Fruit fly (Drosophila melanogaster) whole organism, embryonic: ENCODE results near the gene beat-Vc.
A peak's percentile ranks its signal among the peaks of the same experiment; 100 is the strongest.

Experiments
- Asciz ChIP-seq: fragments of 200-800 bp; sonication (Bioruptor generic); optimal IDR thresholded peaks from 2 replicates; lab custom pipeline; 2017; ENCODE audit warnings: missing biosample characterization, mild to moderate bottlenecking, missing genetic modification characterization, missing genetic modification reagents
- Awh ChIP-seq: fragments of 200-800 bp; sonication (Bioruptor generic); IDR thresholded peaks from 2 replicates; pipeline ENCODE4, ENCODE4 v1.3.6; 2022; ENCODE audit warnings: missing biosample characterization, missing genetic modification characterization
- Blimp-1 ChIP-seq: fragments of 200-800 bp; sonication (Bioruptor generic); optimal IDR thresholded peaks from 3 replicates; lab custom pipeline; 2018; ENCODE audit warnings: missing biosample characterization, missing genetic modification characterization, mild to moderate bottlenecking, moderate library complexity, missing genetic modification reagents
- CG11085 ChIP-seq: fragments of 200-800 bp; sonication (Bioruptor generic); IDR thresholded peaks from 2 replicates; pipeline ENCODE4 v1.3.6; 2022; ENCODE audit warnings: missing biosample characterization, missing genetic modification characterization
- CG1233 ChIP-seq: fragments of 200-800 bp; sonication (Bioruptor generic); optimal IDR thresholded peaks from 4 replicates; lab custom pipeline; 2018; ENCODE audit warnings: missing biosample characterization, mild to moderate bottlenecking, missing genetic modification characterization
- CG12659 ChIP-seq: fragments of 200-800 bp; sonication (Bioruptor generic); optimal IDR thresholded peaks from 3 replicates; lab custom pipeline; 2017; ENCODE audit warnings: mild to moderate bottlenecking, missing biosample characterization, missing genetic modification reagents, missing genetic modification characterization
- CG15514 ChIP-seq: fragments of 200-800 bp; sonication (Bioruptor generic); optimal IDR thresholded peaks from 3 replicates; lab custom pipeline; 2017; ENCODE audit warnings: missing biosample characterization, missing genetic modification characterization, mild to moderate bottlenecking, moderate library complexity, missing genetic modification reagents
- CG16779 ChIP-seq: fragments of 200-800 bp; sonication (Bioruptor generic); IDR thresholded peaks from 2 replicates; pipeline ENCODE4 v1.3.6; 2022; ENCODE audit warnings: missing biosample characterization, missing genetic modification characterization
- CG17361 ChIP-seq: fragments of 200-800 bp; sonication (Bioruptor generic); IDR thresholded peaks from 3 replicates; pipeline ENCODE4 v1.3.6; 2022; ENCODE audit warnings: missing biosample characterization, missing genetic modification characterization
- CG17829 ChIP-seq: fragments of 200-800 bp; optimal IDR thresholded peaks from 2 replicates; lab custom pipeline; 2019; ENCODE audit warnings: missing biosample characterization, mild to moderate bottlenecking, missing genetic modification characterization, moderate library complexity
- CG2875 ChIP-seq: fragments of 200-800 bp; sonication (Bioruptor generic); optimal IDR thresholded peaks from 2 replicates; lab custom pipeline; 2017; ENCODE audit warnings: missing biosample characterization, mild to moderate bottlenecking, missing genetic modification characterization, missing genetic modification reagents
- CG30431 ChIP-seq: fragments of 200-800 bp; sonication (Bioruptor generic); optimal IDR thresholded peaks from 2 replicates; lab custom pipeline; 2017; ENCODE audit warnings: missing biosample characterization, missing genetic modification characterization
- CG4328 ChIP-seq: fragments of 200-800 bp; sonication (Bioruptor generic); optimal IDR thresholded peaks from 3 replicates; lab custom pipeline; 2017; ENCODE audit warnings: missing biosample characterization, missing genetic modification reagents, missing genetic modification characterization
- CG4404 ChIP-seq: fragments of 200-800 bp; sonication (Bioruptor generic); IDR thresholded peaks from 2 replicates; pipeline ENCODE4 v1.3.6; 2022; ENCODE audit warnings: missing biosample characterization, missing genetic modification characterization
- CG6272 ChIP-seq: fragments of 200-800 bp; sonication (Bioruptor generic); IDR thresholded peaks from 2 replicates; pipeline ENCODE4 v1.3.6; 2022; ENCODE audit warnings: missing biosample characterization, missing genetic modification characterization
- CG7271 ChIP-seq: fragments of 200-800 bp; sonication (Bioruptor generic); optimal IDR thresholded peaks from 2 replicates; lab custom pipeline; 2018; ENCODE audit warnings: missing biosample characterization, mild to moderate bottlenecking, missing genetic modification characterization, moderate library complexity
- CG8388 ChIP-seq: fragments of 200-800 bp; sonication (Bioruptor generic); optimal IDR thresholded peaks from 2 replicates; lab custom pipeline; 2019; ENCODE audit warnings: missing biosample characterization, mild to moderate bottlenecking, missing genetic modification characterization, moderate library complexity
- CG9215 ChIP-seq: fragments of 200-800 bp; sonication (Bioruptor generic); IDR thresholded peaks from 2 replicates; pipeline ENCODE4 v1.3.6; 2022; ENCODE audit warnings: missing biosample characterization, missing genetic modification characterization
- CoRest ChIP-seq: fragments of 200-800 bp; sonication (Bioruptor generic); optimal IDR thresholded peaks from 3 replicates; lab custom pipeline; 2018; ENCODE audit warnings: missing biosample characterization, mild to moderate bottlenecking, missing genetic modification characterization, moderate library complexity
- Dip2 ChIP-seq: fragments of 200-800 bp; sonication (Bioruptor generic); IDR thresholded peaks from 2 replicates; pipeline ENCODE4 v1.3.6; 2022; ENCODE audit warnings: missing biosample characterization, missing genetic modification characterization
- Dp ChIP-seq: fragments of 200-800 bp; sonication (Bioruptor generic); optimal IDR thresholded peaks from 2 replicates; lab custom pipeline; 2018; ENCODE audit warnings: missing biosample characterization, mild to moderate bottlenecking, missing genetic modification characterization, moderate library complexity
- Hr51 ChIP-seq, 2 experiments: fragments of 200-800 bp; sonication (Bioruptor generic); optimal IDR thresholded peaks; 2 replicates in 1 of 2; 3 replicates in 1 of 2; lab custom pipeline; 2016 to 2018; ENCODE audit warnings: missing biosample characterization in 2 of 2, missing genetic modification characterization in 2 of 2, mild to moderate bottlenecking in 1 of 2, moderate library complexity in 1 of 2
- Jarid2 ChIP-seq: fragments of 200-800 bp; sonication (Bioruptor generic); optimal IDR thresholded peaks from 3 replicates; lab custom pipeline; 2017; ENCODE audit warnings: mild to moderate bottlenecking, missing biosample characterization, missing genetic modification reagents, missing genetic modification characterization
- Lhr ChIP-seq: fragments of 200-800 bp; sonication (Bioruptor generic); optimal IDR thresholded peaks from 3 replicates; lab custom pipeline; 2017; ENCODE audit warnings: mild to moderate bottlenecking, missing biosample characterization, missing genetic modification reagents, missing genetic modification characterization
- Med ChIP-seq: fragments of 200-800 bp; sonication (Bioruptor generic); peaks from one replicate; lab custom pipeline; 2016; ENCODE audit warnings: missing biosample characterization, missing genetic modification characterization, mild to moderate bottlenecking, inconsistent platforms, moderate library complexity
- Nf-YA ChIP-seq: fragments of 200-800 bp; sonication (Bioruptor generic); IDR thresholded peaks from 2 replicates; pipeline ENCODE4 v1.3.6; 2022; ENCODE audit warnings: missing biosample characterization, missing genetic modification characterization
- Oli ChIP-seq: fragments of 200-800 bp; sonication (Bioruptor generic); optimal IDR thresholded peaks from 2 replicates; lab custom pipeline; 2018; ENCODE audit warnings: missing biosample characterization, mild to moderate bottlenecking, missing genetic modification characterization, moderate library complexity
- PHDP ChIP-seq: fragments of 200-800 bp; sonication (Bioruptor generic); optimal IDR thresholded peaks from 3 replicates; lab custom pipeline; 2018; ENCODE audit warnings: missing biosample characterization, mild to moderate bottlenecking, missing genetic modification characterization, moderate library complexity
- Ptx1 ChIP-seq: fragments of 200-800 bp; sonication (Bioruptor generic); IDR thresholded peaks from 2 replicates; pipeline ENCODE4 v1.3.6; 2022; ENCODE audit warnings: missing biosample characterization, missing genetic modification characterization
- Ravus ChIP-seq: fragments of 200-800 bp; sonication (Bioruptor generic); IDR thresholded peaks from 2 replicates; pipeline ENCODE4 v1.3.6; 2022; ENCODE audit warnings: missing biosample characterization, missing genetic modification characterization
- Sin3A ChIP-seq: fragments of >200 bp; optimal IDR thresholded peaks from 2 replicates; lab custom pipeline; 2018
- Spps ChIP-seq: fragments of 200-800 bp; sonication (Bioruptor generic); optimal IDR thresholded peaks from 2 replicates; lab custom pipeline; 2018; ENCODE audit warnings: missing biosample characterization, mild to moderate bottlenecking, missing genetic modification characterization
- Usf ChIP-seq: fragments of 200-800 bp; sonication (Bioruptor generic); optimal IDR thresholded peaks from 2 replicates; lab custom pipeline; 2017; ENCODE audit warnings: missing genotype, missing biosample characterization, missing genetic modification characterization
- bigmax ChIP-seq: fragments of 200-800 bp; sonication (Bioruptor generic); optimal IDR thresholded peaks from 2 replicates; lab custom pipeline; 2018; ENCODE audit warnings: missing biosample characterization, mild to moderate bottlenecking, missing genetic modification characterization
- chm ChIP-seq: fragments of 200-800 bp; sonication (Bioruptor generic); IDR thresholded peaks from 2 replicates; pipeline ENCODE4 v1.3.6; 2022; ENCODE audit warnings: missing biosample characterization, missing genetic modification characterization
- danr ChIP-seq: fragments of 200-800 bp; sonication (Bioruptor generic); IDR thresholded peaks from 2 replicates; pipeline ENCODE4 v1.3.6; 2022; ENCODE audit warnings: missing biosample characterization, missing genetic modification characterization
- fu2 ChIP-seq: fragments of 200-800 bp; sonication (Bioruptor generic); optimal IDR thresholded peaks from 2 replicates; lab custom pipeline; 2016; ENCODE audit warnings: missing biosample characterization, missing genetic modification characterization
- gem ChIP-seq: fragments of 200-800 bp; sonication (Bioruptor generic); optimal IDR thresholded peaks from 2 replicates; lab custom pipeline; 2019; ENCODE audit warnings: missing biosample characterization, mild to moderate bottlenecking, missing genetic modification characterization, moderate library complexity
- grau ChIP-seq: fragments of 200-800 bp; optimal IDR thresholded peaks from 3 replicates; lab custom pipeline; 2019; ENCODE audit warnings: missing biosample characterization, mild to moderate bottlenecking, missing genetic modification characterization, moderate library complexity
- gro ChIP-seq: fragments of 200-800 bp; sonication (Bioruptor generic); optimal IDR thresholded peaks from 2 replicates; lab custom pipeline; 2016; ENCODE audit warnings: missing biosample characterization, missing genetic modification characterization
- hb ChIP-seq: fragments of 200-800 bp; sonication (Bioruptor generic); IDR thresholded peaks from 3 replicates; pipeline ENCODE4 v1.3.6; 2022; ENCODE audit warnings: missing biosample characterization, missing genetic modification characterization; ENCODE audit not compliant: partially characterized antibody
- kah ChIP-seq: fragments of 200-800 bp; sonication (Bioruptor generic); optimal IDR thresholded peaks from 2 replicates; lab custom pipeline; 2018; ENCODE audit warnings: missing biosample characterization, mild to moderate bottlenecking, missing genetic modification characterization
- lov ChIP-seq, 2 experiments: fragments of 200-800 bp in 1 of 2; fragments of >200 bp in 1 of 2; sonication (Bioruptor generic) in 1 of 2; IDR thresholded peaks in 1 of 2; optimal IDR thresholded peaks in 1 of 2; 2 replicates in 1 of 2; 3 replicates in 1 of 2; pipeline versions ENCODE4 v1.3.6 to Lab custom; 2017 to 2022; ENCODE audit warnings: missing biosample characterization in 1 of 2, missing genetic modification characterization in 1 of 2
- mld ChIP-seq: fragments of 200-800 bp; sonication (Bioruptor generic); IDR thresholded peaks from 3 replicates; pipeline ENCODE4 v1.3.6; 2022; ENCODE audit warnings: missing biosample characterization, missing genetic modification characterization; ENCODE audit not compliant: partially characterized antibody
- pho ChIP-seq: fragments of 200-800 bp; sonication (Bioruptor generic); optimal IDR thresholded peaks from 2 replicates; lab custom pipeline; 2016; ENCODE audit warnings: missing biosample characterization, missing genetic modification characterization
- pzg ChIP-seq: fragments of 200-800 bp; sonication (Bioruptor generic); optimal IDR thresholded peaks from 3 replicates; lab custom pipeline; 2018; ENCODE audit warnings: missing biosample characterization, mild to moderate bottlenecking, missing genetic modification characterization, moderate library complexity
- ro ChIP-seq: fragments of 200-800 bp; sonication (Bioruptor generic); IDR thresholded peaks from 2 replicates; pipeline ENCODE4 v1.3.6; 2022; ENCODE audit warnings: missing biosample characterization, missing genetic modification characterization
- sob ChIP-seq: fragments of 200-800 bp; sonication (Bioruptor generic); IDR thresholded peaks from 2 replicates; pipeline ENCODE4 v1.3.6; 2022; ENCODE audit warnings: missing biosample characterization, missing genetic modification characterization
- trh ChIP-seq: fragments of 200-800 bp; sonication (Bioruptor generic); optimal IDR thresholded peaks from 2 replicates; lab custom pipeline; 2016; ENCODE audit warnings: missing biosample characterization, missing genetic modification characterization
- ttk ChIP-seq: fragments of 200-800 bp; sonication (Bioruptor generic); IDR thresholded peaks from 2 replicates; pipeline ENCODE4 v2.1.2; 2022; ENCODE audit warnings: missing biosample characterization, missing genetic modification characterization
- zen2 ChIP-seq: fragments of 200-800 bp; sonication (Bioruptor generic); IDR thresholded peaks from 3 replicates; pipeline ENCODE4 v1.3.6; 2022; ENCODE audit warnings: missing biosample characterization, missing genetic modification characterization; ENCODE audit not compliant: partially characterized antibody

The beat-Vc gene

dm6 chr3R:12723759-12724158 is 59.3 kb downstream of the beat-Vc start:
- TF ChIP-seq CoRest (tag; lab: Kevin White, UChicago), result peak; percentile 19
- no peak for TF ChIP-seq Awh
- TF ChIP-seq grau (tag; lab: Kevin White, UChicago), result peak; percentile 54
- TF ChIP-seq CG11085 (GFP tag; lab: Robert Waterston, UW), result no peak
- TF ChIP-seq CG6272 (GFP tag; lab: Robert Waterston, UW), result no peak
- no peak for TF ChIP-seq ro (GFP tag; lab: Robert Waterston, UW)
- no peak for TF ChIP-seq danr (GFP tag; lab: Robert Waterston, UW)
- no peak for TF ChIP-seq Ravus
- TF ChIP-seq pho (GFP tag; lab: Kevin White, UChicago), result no peak
- peak; percentile 26 for TF ChIP-seq Blimp-1 (GFP tag; lab: Kevin White, UChicago)
- TF ChIP-seq chm (GFP tag; lab: Robert Waterston, UW), result no peak
- TF ChIP-seq Asciz (GFP tag; lab: Kevin White, UChicago), result no peak
- TF ChIP-seq CG8388 (GFP tag; lab: Kevin White, UChicago), result peak; percentile 49
- TF ChIP-seq CG1233 (GFP tag; lab: Kevin White, UChicago), result no peak
- no peak for TF ChIP-seq hb (GFP tag; lab: Robert Waterston, UW)
- no peak for TF ChIP-seq CG7271 (tag; lab: Kevin White, UChicago)
- TF ChIP-seq Nf-YA (GFP tag; lab: Robert Waterston, UW), result no peak
- TF ChIP-seq Ptx1, result no peak
- TF ChIP-seq Dip2 (GFP tag; lab: Robert Waterston, UW), result no peak
- no peak for TF ChIP-seq CG9215 (GFP tag; lab: Robert Waterston, UW)
- peak; percentile 24 for TF ChIP-seq CG12659
- TF ChIP-seq CG4404 (GFP tag; lab: Robert Waterston, UW), result no peak
- TF ChIP-seq trh, result no peak
- TF ChIP-seq Lhr (GFP tag; lab: Kevin White, UChicago), result no peak
- no peak for TF ChIP-seq Usf (GFP tag; lab: Kevin White, UChicago)
- no peak for TF ChIP-seq mld
- peak in 1 of 2 experiments; percentile 16 for TF ChIP-seq Hr51 (GFP tag; optimal IDR thresholded peaks at IDR 0.05; lab: Kevin White, UChicago)
- no peak for TF ChIP-seq CG4328 (GFP tag; lab: Kevin White, UChicago)
- TF ChIP-seq bigmax (GFP tag; lab: Kevin White, UChicago), result no peak
- no peak for TF ChIP-seq CG2875 (GFP tag; lab: Kevin White, UChicago)
- TF ChIP-seq CG15514 (GFP tag; lab: Kevin White, UChicago), result peak; percentile 20
- peak; percentile 39 for TF ChIP-seq gem (tag; lab: Kevin White, UChicago)
- TF ChIP-seq ttk (GFP tag; lab: Robert Waterston, UW), result no peak
- TF ChIP-seq zen2 (GFP tag; lab: Robert Waterston, UW), result no peak
- TF ChIP-seq fu2 (GFP tag; lab: Kevin White, UChicago), result no peak
- TF ChIP-seq sob (GFP tag; lab: Robert Waterston, UW), result 0 out of 2 replicates have a peak, but pooled peaks have one; percentile 11
- TF ChIP-seq PHDP, result peak; percentile 23
- TF ChIP-seq Jarid2, result no peak
- no peak for TF ChIP-seq CG30431
- no peak for TF ChIP-seq Sin3A (lab: Kevin White, UChicago)
- no peak for TF ChIP-seq lov (optimal IDR thresholded peaks at IDR 0.05; lab: Kevin White, UChicago)
- TF ChIP-seq lov (GFP tag; IDR thresholded peaks at IDR 0.05; lab: Robert Waterston, UW), result no peak
- TF ChIP-seq CG16779, result no peak
- no peak for TF ChIP-seq pzg (GFP tag; lab: Kevin White, UChicago)
- TF ChIP-seq Med (GFP tag; lab: Kevin White, UChicago), result peak; percentile 80
- TF ChIP-seq CG17361 (GFP tag; lab: Robert Waterston, UW), result 0 out of 3 replicates have a peak, but pooled peaks have one; percentile 25
- no peak for TF ChIP-seq Spps (tag; lab: Kevin White, UChicago)
- no peak for TF ChIP-seq Oli (tag; lab: Kevin White, UChicago)
- TF ChIP-seq kah (GFP tag; lab: Kevin White, UChicago), result no peak
- TF ChIP-seq Dp, result peak; percentile 9
- no peak for TF ChIP-seq gro (GFP tag; lab: Kevin White, UChicago)
- TF ChIP-seq CG17829 (tag; lab: Kevin White, UChicago), result peak; percentile 18
